Fruit fly (Drosophila melanogaster) whole organism: ENCODE measurements around the gene Osi10b.

Source experiments
- CG8478 ChIP-seq: fragments of >200 bp; optimal IDR thresholded peaks from 2 replicates; lab custom pipeline; 2018; ENCODE audit warnings: inconsistent platforms
- Dll ChIP-seq: fragments of >200 bp; optimal IDR thresholded peaks from 2 replicates; lab custom pipeline; 2017
- EcR ChIP-seq, 2 experiments: fragments of >200 bp; optimal IDR thresholded peaks; 2 replicates each; lab custom pipeline; 2017; ENCODE audit warnings: missing biosample characterization in 2 of 2, missing genetic modification characterization in 2 of 2, missing genetic modification reagents in 2 of 2
- pan ChIP-seq: fragments of >200 bp; optimal IDR thresholded peaks from 2 replicates; lab custom pipeline; 2017
- psq ChIP-seq: fragments of >200 bp; optimal IDR thresholded peaks from 2 replicates; lab custom pipeline; 2017
- usp ChIP-seq: fragments of >200 bp; optimal IDR thresholded peaks from 2 replicates; lab custom pipeline; 2017; ENCODE audit warnings: missing biosample characterization, missing genetic modification characterization, mixed read lengths

The Osi10b gene

dm6 chr3R:6241289-6241688 lies 24.7 kb upstream of the Osi10b start:
- TF ChIP-seq usp (GFP tag; lab: Kevin White, UChicago) = no peak
- no peak for TF ChIP-seq Dll (lab: Kevin White, UChicago)
- TF ChIP-seq CG8478 (lab: Kevin White, UChicago) = no peak
- TF ChIP-seq EcR (GFP tag; optimal IDR thresholded peaks at IDR 0.05; lab: Kevin White, UChicago) = no peak
- no peak for TF ChIP-seq psq (lab: Kevin White, UChicago)
- TF ChIP-seq pan (lab: Kevin White, UChicago) = no peak

dm6 chr3R:6244035-6244434 lies 22.0 kb upstream of the Osi10b start:
- TF ChIP-seq pan (lab: Kevin White, UChicago) (no peak), usp (GFP tag; lab: Kevin White, UChicago) (no peak), CG8478 (lab: Kevin White, UChicago) (no peak), psq (lab: Kevin White, UChicago) (no peak), Dll (lab: Kevin White, UChicago) (peak; percentile 59), EcR (GFP tag; optimal IDR thresholded peaks at IDR 0.05; lab: Kevin White, UChicago) (no peak)

dm6 chr3R:6244986-6245385 lies 21.0 kb upstream of the Osi10b start:
- TF ChIP-seq Dll (lab: Kevin White, UChicago) (no peak), pan (lab: Kevin White, UChicago) (no peak), usp (GFP tag; lab: Kevin White, UChicago) (no peak), CG8478 (lab: Kevin White, UChicago) (no peak), EcR (GFP tag; optimal IDR thresholded peaks at IDR 0.05; lab: Kevin White, UChicago) (no peak), psq (lab: Kevin White, UChicago) (no peak)

- TF ChIP-seq usp (GFP tag; lab: Kevin White, UChicago) (no peak), EcR (GFP tag; optimal IDR thresholded peaks at IDR 0.05; lab: Kevin White, UChicago) (no peak), Dll (lab: Kevin White, UChicago) (no peak), psq (lab: Kevin White, UChicago) (no peak), pan (lab: Kevin White, UChicago) (no peak), CG8478 (lab: Kevin White, UChicago) (no peak)
Measured at dm6 chr3R:6248694-6249093, 17.3 kb upstream of the Osi10b start, which contains the start of gene Osi7. Gene Osi7 (plus strand): TSS chr3R:6248994.

dm6 chr3R:6252809-6253208 lies 13.2 kb upstream of the Osi10b start:
- no peak for TF ChIP-seq pan (lab: Kevin White, UChicago)
- TF ChIP-seq Dll (lab: Kevin White, UChicago) = peak; percentile 64

- no peak for TF ChIP-seq Dll (lab: Kevin White, UChicago)
- no peak for TF ChIP-seq EcR (GFP tag; optimal IDR thresholded peaks at IDR 0.05; lab: Kevin White, UChicago)
- TF ChIP-seq usp (GFP tag; lab: Kevin White, UChicago) = no peak
- TF ChIP-seq pan (lab: Kevin White, UChicago) = no peak
- no peak for TF ChIP-seq psq (lab: Kevin White, UChicago)
- TF ChIP-seq CG8478 (lab: Kevin White, UChicago) = no peak
Measured at dm6 chr3R:6254438-6254837, 11.6 kb upstream of the Osi10b start.

dm6 chr3R:6254875-6255274 lies 11.1 kb upstream of the Osi10b start, which contains the start of gene Osi8:
Gene Osi8 (plus strand): TSS chr3R:6255175.
- TF ChIP-seq pan (lab: Kevin White, UChicago) (no peak), psq (lab: Kevin White, UChicago) (no peak), usp (GFP tag; lab: Kevin White, UChicago) (no peak), CG8478 (lab: Kevin White, UChicago) (no peak), Dll (lab: Kevin White, UChicago) (no peak), EcR (GFP tag; optimal IDR thresholded peaks at IDR 0.05; lab: Kevin White, UChicago) (no peak)

dm6 chr3R:6259837-6260236 lies 6.2 kb upstream of the Osi10b start, which contains the start of gene Osi9:
Gene Osi9 (plus strand): TSS chr3R:6260211.
- TF ChIP-seq psq (lab: Kevin White, UChicago) (no peak), EcR (GFP tag; optimal IDR thresholded peaks at IDR 0.05; lab: Kevin White, UChicago) (no peak), pan (lab: Kevin White, UChicago) (no peak), usp (GFP tag; lab: Kevin White, UChicago) (no peak), CG8478 (lab: Kevin White, UChicago) (no peak)

dm6 chr3R:6263658-6264057 lies 2.3 kb upstream of the Osi10b start, which contains the start of gene Osi10a:
Gene Osi10a (plus strand): TSS chr3R:6263958.
- no peak for TF ChIP-seq psq (lab: Kevin White, UChicago)
- TF ChIP-seq EcR (GFP tag; optimal IDR thresholded peaks at IDR 0.05; lab: Kevin White, UChicago) = no peak
- TF ChIP-seq Dll (lab: Kevin White, UChicago) = no peak
- no peak for TF ChIP-seq usp (GFP tag; lab: Kevin White, UChicago)
- TF ChIP-seq pan (lab: Kevin White, UChicago) = no peak
- no peak for TF ChIP-seq CG8478 (lab: Kevin White, UChicago)

- TF ChIP-seq CG8478 (lab: Kevin White, UChicago) (no peak), psq (lab: Kevin White, UChicago) (no peak), pan (lab: Kevin White, UChicago) (no peak), usp (GFP tag; lab: Kevin White, UChicago) (no peak)
Measured at dm6 chr3R:6268657-6269056, 2.7 kb downstream of the Osi10b start, which contains the start of gene Osi11. Gene Osi11 (minus strand): TSS chr3R:6268757.

- no peak for TF ChIP-seq CG8478 (lab: Kevin White, UChicago)
- no peak for TF ChIP-seq EcR (GFP tag; optimal IDR thresholded peaks at IDR 0.05; lab: Kevin White, UChicago)
- TF ChIP-seq pan (lab: Kevin White, UChicago) = no peak
- TF ChIP-seq psq (lab: Kevin White, UChicago) = no peak
- TF ChIP-seq Dll (lab: Kevin White, UChicago) = no peak
- no peak for TF ChIP-seq usp (GFP tag; lab: Kevin White, UChicago)
Measured at dm6 chr3R:6269986-6270385, 4.0 kb downstream of the Osi10b start.

dm6 chr3R:6278231-6278630 lies 12.2 kb downstream of the Osi10b start, which contains the start of gene Osi12:
Gene Osi12 (plus strand): TSS chr3R:6278531.
- TF ChIP-seq EcR (GFP tag; optimal IDR thresholded peaks at IDR 0.05; lab: Kevin White, UChicago) = no peak
- no peak for TF ChIP-seq pan (lab: Kevin White, UChicago)
- no peak for TF ChIP-seq usp (GFP tag; lab: Kevin White, UChicago)
- TF ChIP-seq CG8478 (lab: Kevin White, UChicago) = no peak
- TF ChIP-seq psq (lab: Kevin White, UChicago) = no peak
- TF ChIP-seq Dll (lab: Kevin White, UChicago) = no peak
